Fruit fly (Drosophila melanogaster) whole organism, embryonic: ENCODE data around the gene AP-1-2beta.

Source experiments
- ATbp ChIP-seq: fragments of 200-800 bp; sonication (Bioruptor generic); optimal IDR thresholded peaks from 2 replicates; lab custom pipeline; 2017; ENCODE audit warnings: missing biosample characterization, mild to moderate bottlenecking, missing genetic modification characterization, missing genetic modification reagents
- Ada2b ChIP-seq: fragments of 200-800 bp; sonication (Bioruptor generic); IDR thresholded peaks from 2 replicates; pipeline ENCODE4 v1.3.6; 2022; ENCODE audit warnings: missing biosample characterization, missing genetic modification characterization
- CG10267 ChIP-seq: fragments of 200-800 bp; sonication (Bioruptor generic); optimal IDR thresholded peaks from 2 replicates; lab custom pipeline; 2018; ENCODE audit warnings: missing biosample characterization, mild to moderate bottlenecking, missing genetic modification characterization, moderate library complexity
- CG10979 ChIP-seq: fragments of 200-800 bp; sonication (Bioruptor generic); optimal IDR thresholded peaks from 2 replicates; lab custom pipeline; 2018; ENCODE audit warnings: missing biosample characterization, mild to moderate bottlenecking, missing genetic modification characterization, moderate library complexity
- CG13123 ChIP-seq: fragments of 200-800 bp; sonication (Bioruptor generic); optimal IDR thresholded peaks from 2 replicates; lab custom pipeline; 2016; ENCODE audit warnings: missing biosample characterization, missing genetic modification characterization
- CG17328 ChIP-seq: fragments of 200-800 bp; sonication (Bioruptor generic); IDR thresholded peaks from 2 replicates; pipeline ENCODE4 v1.3.6; 2022; ENCODE audit warnings: missing biosample characterization, missing genetic modification characterization
- CG17829 ChIP-seq: fragments of 200-800 bp; optimal IDR thresholded peaks from 2 replicates; lab custom pipeline; 2019; ENCODE audit warnings: missing biosample characterization, mild to moderate bottlenecking, missing genetic modification characterization, moderate library complexity
- CG18262 ChIP-seq: fragments of 200-800 bp; optimal IDR thresholded peaks from 3 replicates; lab custom pipeline; 2019; ENCODE audit warnings: missing biosample characterization, mild to moderate bottlenecking, missing genetic modification characterization, moderate library complexity
- CG2120 ChIP-seq: fragments of 200-800 bp; sonication (Bioruptor generic); optimal IDR thresholded peaks from 3 replicates; lab custom pipeline; 2016; ENCODE audit warnings: missing biosample characterization, missing genetic modification characterization
- CG30403 ChIP-seq: fragments of 200-800 bp; sonication (Bioruptor generic); optimal IDR thresholded peaks from 3 replicates; lab custom pipeline; 2016; ENCODE audit warnings: missing biosample characterization, missing genetic modification characterization
- CG4424 ChIP-seq: fragments of 200-800 bp; sonication (Bioruptor generic); optimal IDR thresholded peaks from 3 replicates; lab custom pipeline; 2016; ENCODE audit warnings: missing biosample characterization, missing genetic modification characterization
- CG6689 ChIP-seq: fragments of 200-800 bp; sonication (Bioruptor generic); IDR thresholded peaks from 2 replicates; pipeline ENCODE4 v1.3.6; 2022; ENCODE audit warnings: missing biosample characterization, missing genetic modification characterization
- CG7786 ChIP-seq: fragments of 200-800 bp; sonication (Bioruptor generic); optimal IDR thresholded peaks from 2 replicates; lab custom pipeline; 2016; ENCODE audit warnings: missing biosample characterization, missing genetic modification characterization
- CG8290 ChIP-seq, 3 experiments: fragments of 200-800 bp; sonication (Bioruptor generic); optimal IDR thresholded peaks; 2 replicates each; lab custom pipeline; 2016 to 2019; ENCODE audit warnings: missing biosample characterization in 3 of 3, missing genetic modification characterization in 3 of 3, mild to moderate bottlenecking in 2 of 3, moderate library complexity in 1 of 3
- E2f1 ChIP-seq: fragments of 200-800 bp; sonication (Bioruptor generic); IDR thresholded peaks from 2 replicates; pipeline ENCODE4 v1.3.6; 2022; ENCODE audit warnings: missing biosample characterization, missing genetic modification characterization
- Fer1 ChIP-seq: fragments of 200-800 bp; sonication (Bioruptor generic); optimal IDR thresholded peaks from 2 replicates; lab custom pipeline; 2017; ENCODE audit warnings: missing biosample characterization, mild to moderate bottlenecking, missing genetic modification characterization
- Gug ChIP-seq: fragments of 200-800 bp; sonication (Bioruptor generic); IDR thresholded peaks from 4 replicates; pipeline ENCODE4 v1.3.6; 2022; ENCODE audit warnings: missing biosample characterization, missing genetic modification characterization
- Opbp ChIP-seq: fragments of 200-800 bp; sonication (Bioruptor generic); IDR thresholded peaks from 3 replicates; pipeline ENCODE4 v1.3.6; 2022; ENCODE audit warnings: missing biosample characterization, missing genetic modification characterization; ENCODE audit not compliant: partially characterized antibody
- Ptx1 ChIP-seq: fragments of 200-800 bp; sonication (Bioruptor generic); IDR thresholded peaks from 2 replicates; pipeline ENCODE4 v1.3.6; 2022; ENCODE audit warnings: missing biosample characterization, missing genetic modification characterization
- Sox102F ChIP-seq: fragments of 200-800 bp; sonication (Bioruptor generic); optimal IDR thresholded peaks from 2 replicates; lab custom pipeline; 2018; ENCODE audit warnings: missing biosample characterization, mild to moderate bottlenecking, missing genetic modification characterization, moderate library complexity
- Stat92E ChIP-seq, 3 experiments: fragments of >200 bp in 2 of 3; fragments of 200-800 bp in 1 of 3; sonication (Bioruptor generic) in 1 of 3; optimal IDR thresholded peaks; 2 replicates each; lab custom pipeline; 2017 to 2019; ENCODE audit warnings: missing biosample characterization in 3 of 3, missing genetic modification characterization in 3 of 3, mild to moderate bottlenecking in 1 of 3, moderate library complexity in 1 of 3
- bsh ChIP-seq, 2 experiments: fragments of 200-800 bp; sonication (Bioruptor generic); optimal IDR thresholded peaks; 2 replicates each; lab custom pipeline; 2017 to 2018; ENCODE audit warnings: mild to moderate bottlenecking in 2 of 2, missing biosample characterization in 2 of 2, missing genetic modification characterization in 2 of 2, moderate library complexity in 1 of 2
- cg ChIP-seq: fragments of 200-800 bp; sonication (Bioruptor generic); optimal IDR thresholded peaks from 3 replicates; lab custom pipeline; 2019; ENCODE audit warnings: missing biosample characterization, mild to moderate bottlenecking, missing genetic modification characterization, moderate library complexity
- chif ChIP-seq, 2 experiments: fragments of 200-800 bp; sonication (Bioruptor generic); optimal IDR thresholded peaks; 3 replicates each; lab custom pipeline; 2016; ENCODE audit warnings: missing biosample characterization in 2 of 2, missing genetic modification characterization in 2 of 2
- chn ChIP-seq: fragments of 200-800 bp; sonication (Bioruptor generic); optimal IDR thresholded peaks from 2 replicates; lab custom pipeline; 2016; ENCODE audit warnings: missing biosample characterization, missing genetic modification characterization
- danr ChIP-seq: fragments of 200-800 bp; sonication (Bioruptor generic); IDR thresholded peaks from 2 replicates; pipeline ENCODE4 v1.3.6; 2022; ENCODE audit warnings: missing biosample characterization, missing genetic modification characterization
- dmrt11E ChIP-seq: fragments of 200-800 bp; sonication (Bioruptor generic); optimal IDR thresholded peaks from 3 replicates; lab custom pipeline; 2018; ENCODE audit warnings: missing biosample characterization, mild to moderate bottlenecking, missing genetic modification characterization, moderate library complexity
- lab ChIP-seq: fragments of 200-800 bp; sonication (Bioruptor generic); optimal IDR thresholded peaks from 3 replicates; lab custom pipeline; 2017; ENCODE audit warnings: missing biosample characterization, missing genetic modification characterization, mild to moderate bottlenecking, moderate library complexity, missing genetic modification reagents
- otp ChIP-seq: fragments of 200-800 bp; sonication (Bioruptor generic); IDR thresholded peaks from 3 replicates; pipeline ENCODE4, ENCODE4 v1.3.6; 2022; ENCODE audit warnings: missing biosample characterization, missing genetic modification characterization
- pb ChIP-seq: fragments of 200-800 bp; sonication (Bioruptor generic); optimal IDR thresholded peaks from 3 replicates; lab custom pipeline; 2016; ENCODE audit warnings: missing biosample characterization, missing genetic modification characterization
- phol ChIP-seq: fragments of 200-800 bp; sonication (Bioruptor generic); optimal IDR thresholded peaks from 3 replicates; lab custom pipeline; 2018; ENCODE audit warnings: missing biosample characterization, mild to moderate bottlenecking, missing genetic modification characterization, moderate library complexity
- prd ChIP-seq, 3 experiments: fragments of >200 bp in 2 of 3; fragments of 200-800 bp in 1 of 3; sonication (Bioruptor generic) in 1 of 3; optimal IDR thresholded peaks in 2 of 3; IDR thresholded peaks in 1 of 3; 2 replicates in 2 of 3; 3 replicates in 1 of 3; pipeline versions ENCODE4 v1.3.6 to Lab custom; 2017 to 2022; ENCODE audit warnings: missing biosample characterization in 1 of 3, missing genetic modification characterization in 1 of 3
- row ChIP-seq: fragments of 200-800 bp; sonication (Bioruptor generic); IDR thresholded peaks from 3 replicates; pipeline ENCODE4 v1.3.6; 2022; ENCODE audit warnings: missing biosample characterization, missing genetic modification characterization
- sens ChIP-seq: fragments of 200-800 bp; sonication (Bioruptor generic); peaks from one replicate; lab custom pipeline; 2016; ENCODE audit warnings: missing biosample characterization, missing genetic modification characterization
- sisA ChIP-seq: fragments of 200-800 bp; sonication (Bioruptor generic); IDR thresholded peaks from 2 replicates; pipeline ENCODE4 v1.3.6; 2022; ENCODE audit warnings: missing biosample characterization, missing genetic modification characterization
- tap ChIP-seq: fragments of 200-800 bp; optimal IDR thresholded peaks from 3 replicates; lab custom pipeline; 2019; ENCODE audit warnings: missing biosample characterization, mild to moderate bottlenecking, missing genetic modification characterization, moderate library complexity
- twi ChIP-seq: fragments of 200-800 bp; optimal IDR thresholded peaks from 2 replicates; lab custom pipeline; 2019; ENCODE audit warnings: missing biosample characterization, mild to moderate bottlenecking, missing genetic modification characterization, moderate library complexity
- unpg ChIP-seq: fragments of 200-800 bp; sonication (Bioruptor generic); optimal IDR thresholded peaks from 3 replicates; lab custom pipeline; 2018; ENCODE audit warnings: missing biosample characterization, mild to moderate bottlenecking, missing genetic modification characterization, moderate library complexity

The AP-1-2beta gene

DNA sequence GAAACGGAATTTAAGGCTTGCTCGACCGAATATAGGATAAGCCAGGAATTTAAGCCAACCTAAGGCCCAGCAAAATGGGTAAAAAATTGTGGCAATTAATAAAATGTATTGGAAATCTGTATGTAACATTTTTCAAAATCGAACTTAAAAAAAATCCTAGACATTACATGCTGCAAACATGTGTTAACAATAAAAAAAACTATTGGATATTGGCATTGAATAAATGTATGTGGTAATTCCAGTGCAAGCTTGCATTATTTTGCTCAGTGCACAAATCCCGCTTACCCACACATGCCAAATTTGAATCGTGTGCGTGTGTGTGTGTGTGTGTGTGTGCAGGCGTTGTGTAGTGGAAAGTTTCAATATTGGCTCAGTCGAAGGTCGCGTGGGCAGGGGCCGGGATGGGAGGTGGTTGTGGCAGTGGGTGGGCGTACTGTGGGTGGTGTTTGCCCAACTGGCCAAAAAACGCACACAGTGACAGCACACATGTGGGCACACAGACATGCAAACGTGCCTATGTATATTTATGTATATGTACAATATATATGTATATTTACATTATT, 32.7 kb downstream of the AP-1-2beta start (continued):
- peak; percentile 7 for TF ChIP-seq ATbp (GFP tag; lab: Kevin White, UChicago)
- peak; percentile 7 for TF ChIP-seq unpg (GFP tag; lab: Kevin White, UChicago)
- no peak for TF ChIP-seq Ada2b (GFP tag; lab: Robert Waterston, UW)
- TF ChIP-seq prd (optimal IDR thresholded peaks at IDR 0.05; lab: Kevin White, UChicago), result no peak
- TF ChIP-seq prd (GFP tag; IDR thresholded peaks at IDR 0.05; lab: Robert Waterston, UW), result peak; percentile 39; the same call in 2 of the 3 replicates
- no peak for TF ChIP-seq CG7786
- TF ChIP-seq otp (GFP tag; lab: Robert Waterston, UW), result 0 out of 3 replicates have a peak, but pooled peaks have one; percentile 11
- peak; percentile 18; the same call in 1 of the 2 replicates for TF ChIP-seq CG17328
- TF ChIP-seq cg (GFP tag; lab: Kevin White, UChicago), result peak; percentile 66
- TF ChIP-seq CG30403, result peak; percentile 32
- TF ChIP-seq CG4424 (GFP tag; lab: Kevin White, UChicago), result peak; percentile 22
- TF ChIP-seq Sox102F, result peak; percentile 6
- peak; percentile 6 for TF ChIP-seq pb (GFP tag; lab: Kevin White, UChicago)
- TF ChIP-seq CG10267 (tag; lab: Kevin White, UChicago), result peak; percentile 2
- TF ChIP-seq Ptx1 (GFP tag; lab: Robert Waterston, UW), result peak; percentile 44
- TF ChIP-seq sens (GFP tag; lab: Kevin White, UChicago), result peak; percentile 86
- no peak for TF ChIP-seq CG13123 (GFP tag; lab: Kevin White, UChicago)
- peak in 1 of 2 experiments; percentile 7 for TF ChIP-seq chif (GFP tag; optimal IDR thresholded peaks at IDR 0.05; lab: Kevin White, UChicago)
- TF ChIP-seq dmrt11E (tag; lab: Kevin White, UChicago), result no peak
- TF ChIP-seq danr (GFP tag; lab: Robert Waterston, UW), result no peak
- TF ChIP-seq Fer1 (GFP tag; lab: Kevin White, UChicago), result peak; percentile 14
- peak in 1 of 2 experiments; percentile 5 for TF ChIP-seq bsh (GFP tag; optimal IDR thresholded peaks at IDR 0.05; lab: Kevin White, UChicago)
- TF ChIP-seq E2f1, result no peak
- TF ChIP-seq tap, result no peak
- peak; percentile 32 for TF ChIP-seq phol (tag; lab: Kevin White, UChicago)
- 0 out of 4 replicates have a peak, but pooled peaks have one; percentile 3 for TF ChIP-seq Gug
- no peak for TF ChIP-seq Stat92E (GFP tag; optimal IDR thresholded peaks at IDR 0.05; lab: Kevin White, UChicago)
- TF ChIP-seq CG17829 (tag; lab: Kevin White, UChicago), result peak; percentile 7
- peak; percentile 21 for TF ChIP-seq CG18262 (tag; lab: Kevin White, UChicago)
- TF ChIP-seq sisA, result peak; percentile 22; the same call in 1 of the 2 replicates
- TF ChIP-seq CG2120, result peak; percentile 36
- peak; percentile 65 for TF ChIP-seq twi (tag; lab: Kevin White, UChicago)
- TF ChIP-seq CG8290 (GFP tag; optimal IDR thresholded peaks at IDR 0.05; lab: Kevin White, UChicago), result no peak
- TF ChIP-seq CG8290 (tag; optimal IDR thresholded peaks at IDR 0.05; lab: Kevin White, UChicago), result no peak
- peak; percentile 20 for TF ChIP-seq CG10979 (tag; lab: Kevin White, UChicago)
- TF ChIP-seq Opbp (GFP tag; lab: Robert Waterston, UW), result no peak
- 0 out of 3 replicates have a peak, but pooled peaks have one; percentile 24 for TF ChIP-seq row (GFP tag; lab: Robert Waterston, UW)
- TF ChIP-seq CG6689, result no peak
- peak; percentile 1 for TF ChIP-seq chn
- TF ChIP-seq lab (GFP tag; lab: Kevin White, UChicago), result peak; percentile 25
